Worm (Caenorhabditis elegans) whole organism, late embryonic: Measurements from ENCODE around the gene T16G1.7.

Experiments used
- F13H6.1 ChIP-seq: sonication (generic microtip); optimal IDR thresholded peaks from 2 replicates; lab custom pipeline; 2016; ENCODE audit warnings: missing genetic modification characterization, missing compliant biosample characterization
- ama-1 ChIP-seq: fragments of 150-350 bp; optimal IDR thresholded peaks from 2 replicates; lab custom pipeline; 2014
- ceh-30 ChIP-seq: fragments of 150-350 bp; optimal IDR thresholded peaks from 2 replicates; lab custom pipeline; 2014; ENCODE audit warnings: missing biosample characterization, missing genetic modification characterization
- ceh-34 ChIP-seq: sonication (generic microtip); optimal IDR thresholded peaks from 2 replicates; lab custom pipeline; 2016; ENCODE audit warnings: mild to moderate bottlenecking, missing genetic modification characterization, missing compliant biosample characterization
- dmd-4 ChIP-seq: sonication (generic microtip); optimal IDR thresholded peaks from 2 replicates; lab custom pipeline; 2016; ENCODE audit warnings: borderline replicate concordance, missing genetic modification characterization, missing compliant biosample characterization
- elt-2 ChIP-seq: sonication (generic microtip); optimal IDR thresholded peaks from 2 replicates; lab custom pipeline; 2016; ENCODE audit warnings: missing genetic modification reagents, missing genetic modification characterization, missing compliant biosample characterization
- eyg-1 ChIP-seq: sonication (generic microtip); optimal IDR thresholded peaks from 2 replicates; lab custom pipeline; 2016; ENCODE audit warnings: missing genotype, missing genetic modification characterization, missing compliant biosample characterization
- fkh-10 ChIP-seq: fragments of 150-350 bp; optimal IDR thresholded peaks from 2 replicates; lab custom pipeline; 2014; ENCODE audit warnings: missing biosample characterization, missing genetic modification reagents, missing genetic modification characterization
- hlh-6 ChIP-seq: sonication (generic microtip); optimal IDR thresholded peaks from 2 replicates; lab custom pipeline; 2016; ENCODE audit warnings: missing genotype, missing genetic modification characterization, missing compliant biosample characterization
- lim-6 ChIP-seq: sonication (generic microtip); optimal IDR thresholded peaks from 2 replicates; lab custom pipeline; 2016; ENCODE audit warnings: missing genetic modification characterization, missing compliant biosample characterization
- nhr-11 ChIP-seq: fragments of 150-350 bp; optimal IDR thresholded peaks from 2 replicates; lab custom pipeline; 2014; ENCODE audit warnings: missing biosample characterization, missing genetic modification characterization
- pha-4 ChIP-seq: fragments of 150-350 bp; optimal IDR thresholded peaks from 2 replicates; lab custom pipeline; 2018; ENCODE audit warnings: missing biosample characterization, missing genetic modification reagents, missing genetic modification characterization
- rnt-1 ChIP-seq: sonication (generic microtip); optimal IDR thresholded peaks from 2 replicates; lab custom pipeline; 2016; ENCODE audit warnings: missing genetic modification characterization, missing compliant biosample characterization
- sox-2 ChIP-seq: fragments of 200-800 bp; sonication (Bioruptor generic); IDR thresholded peaks from 2 replicates; pipeline ENCODE4 v1.3.6; 2022; ENCODE audit warnings: missing genetic modification reagents, missing genetic modification characterization, missing compliant biosample characterization

DNA sequence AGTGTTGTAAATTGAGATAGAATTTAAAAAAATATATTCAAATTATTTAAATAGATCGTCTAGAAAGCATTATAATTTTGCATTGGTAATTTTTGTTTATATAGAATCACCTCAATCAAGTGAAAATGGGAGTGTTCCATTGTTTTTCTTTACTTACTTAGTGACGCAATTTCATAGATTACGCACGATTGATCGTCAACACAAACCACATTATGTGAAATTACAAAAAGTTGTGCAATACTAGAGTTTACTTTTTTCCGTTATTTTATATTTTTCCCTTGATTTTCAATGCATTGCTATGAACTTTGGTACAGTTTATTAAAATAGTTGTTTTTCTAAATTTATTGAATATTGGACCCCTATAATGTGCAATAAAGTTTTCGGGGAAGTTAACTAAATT lies 4.5 kb upstream of the T16G1.7 start, which contains the start of gene T16G1.5:
- TF ChIP-seq ama-1 (lab: Kevin White, UChicago), result no peak
- TF ChIP-seq pha-4 (tag; lab: Kevin White, UChicago), result no peak
- no peak for TF ChIP-seq nhr-11 (tag; lab: Kevin White, UChicago)
- TF ChIP-seq rnt-1 (tag; lab: Kevin White, UChicago), result no peak
- no peak for TF ChIP-seq elt-2 (tag; lab: Kevin White, UChicago)
- no peak for TF ChIP-seq fkh-10 (GFP tag; lab: Kevin White, UChicago)
- no peak for TF ChIP-seq lim-6
- no peak for TF ChIP-seq F13H6.1 (tag; lab: Kevin White, UChicago)
- TF ChIP-seq eyg-1 (tag; lab: Kevin White, UChicago), result no peak
- no peak for TF ChIP-seq ceh-30 (tag; lab: Kevin White, UChicago)
- TF ChIP-seq hlh-6 (tag; lab: Kevin White, UChicago), result no peak
- no peak for TF ChIP-seq ceh-34 (tag; lab: Kevin White, UChicago)
- no peak for TF ChIP-seq sox-2
- no peak for TF ChIP-seq dmd-4 (tag; lab: Kevin White, UChicago)
